Worm (Caenorhabditis elegans) whole organism, L4 larva: Measurements from ENCODE around the gene spp-5.

Experiments used
- D1046.2 ChIP-seq: fragments of 200-800 bp; sonication (Bioruptor generic); IDR thresholded peaks from 2 replicates; pipeline ENCODE4 v1.3.6; 2022; ENCODE audit warnings: missing genetic modification characterization, missing compliant biosample characterization
- F10B5.3 ChIP-seq: sonication (generic microtip); optimal IDR thresholded peaks from 2 replicates; lab custom pipeline; 2016; ENCODE audit warnings: mild to moderate bottlenecking, missing genetic modification characterization, missing compliant biosample characterization
- R02D3.7 ChIP-seq: fragments of 150-350 bp; sonication (generic microtip); optimal IDR thresholded peaks from 3 replicates; lab custom pipeline; 2014; ENCODE audit warnings: missing biosample characterization, missing genetic modification characterization
- T26A8.4 ChIP-seq: fragments of 200-800 bp; sonication (Bioruptor generic); IDR thresholded peaks from 2 replicates; pipeline ENCODE4 v1.3.6; 2022; ENCODE audit warnings: missing genetic modification characterization, missing compliant biosample characterization
- Y105C5A.15 ChIP-seq: fragments of 200-800 bp; sonication (Bioruptor generic); IDR thresholded peaks from 2 replicates; pipeline ENCODE4 v1.3.6; 2022; ENCODE audit warnings: missing genetic modification characterization, missing compliant biosample characterization
- Y5F2A.4 ChIP-seq: fragments of 200-800 bp; sonication (Bioruptor generic); optimal IDR thresholded peaks from 2 replicates; lab custom pipeline; 2018; ENCODE audit warnings: mild to moderate bottlenecking, missing genetic modification characterization, missing compliant biosample characterization
- ZK337.2 ChIP-seq: fragments of 200-800 bp; sonication (Bioruptor generic); IDR thresholded peaks from 2 replicates; pipeline ENCODE4 v1.3.6; 2022; ENCODE audit warnings: missing genetic modification reagents, missing genetic modification characterization, missing compliant biosample characterization
- ZK546.5 ChIP-seq, 2 experiments: sonication (generic microtip); optimal IDR thresholded peaks; 2 replicates each; lab custom pipeline; 2017; ENCODE audit warnings: missing biosample characterization in 2 of 2, missing genetic modification characterization in 2 of 2
- ceh-28 ChIP-seq: fragments of 150-350 bp; optimal IDR thresholded peaks from 2 replicates; lab custom pipeline; 2014; ENCODE audit warnings: missing biosample characterization, missing genetic modification reagents, missing genetic modification characterization
- ceh-32 ChIP-seq: sonication (generic microtip); optimal IDR thresholded peaks from 2 replicates; lab custom pipeline; 2016; ENCODE audit warnings: mild to moderate bottlenecking, missing genetic modification characterization, missing compliant biosample characterization; ENCODE audit not compliant: poor library complexity
- ceh-82 ChIP-seq: sonication (generic microtip); optimal IDR thresholded peaks from 2 replicates; lab custom pipeline; 2017; ENCODE audit warnings: missing biosample characterization, missing genetic modification characterization
- ces-1 ChIP-seq: fragments of 150-350 bp; sonication (generic microtip); optimal IDR thresholded peaks from 4 replicates; lab custom pipeline; 2014; ENCODE audit warnings: missing biosample characterization, missing genetic modification reagents, missing genetic modification characterization
- ctbp-1 ChIP-seq: fragments of 200-800 bp; sonication (Bioruptor generic); IDR thresholded peaks from 2 replicates; pipeline ENCODE4 v1.3.6; 2022; ENCODE audit warnings: missing genetic modification reagents, missing genetic modification characterization, missing compliant biosample characterization
- daf-12 ChIP-seq: fragments of 150-350 bp; optimal IDR thresholded peaks from 2 replicates; lab custom pipeline; 2014; ENCODE audit warnings: missing biosample characterization, missing genetic modification reagents, missing genetic modification characterization
- daf-16 ChIP-seq, 3 experiments: sonication (generic microtip); optimal IDR thresholded peaks; 2 replicates each; lab custom pipeline; 2016 to 2017; ENCODE audit warnings: missing genetic modification characterization in 3 of 3, missing genetic modification reagents in 3 of 3, mild to moderate bottlenecking in 2 of 3, missing compliant biosample characterization in 2 of 3, missing biosample characterization in 1 of 3, moderate library complexity in 1 of 3
- daf-8 ChIP-seq: fragments of 200-800 bp; sonication (Bioruptor generic); IDR thresholded peaks from 2 replicates; pipeline ENCODE4 v1.3.6; 2022; ENCODE audit warnings: missing genetic modification characterization, missing compliant biosample characterization
- dmd-6 ChIP-seq: fragments of 200-800 bp; sonication (Bioruptor generic); IDR thresholded peaks from 2 replicates; pipeline ENCODE4 v1.3.6; 2022; ENCODE audit warnings: missing genetic modification reagents, missing genetic modification characterization, missing compliant biosample characterization
- dmd-8 ChIP-seq: fragments of 200-800 bp; sonication (Bioruptor generic); IDR thresholded peaks from 2 replicates; pipeline ENCODE4 v1.3.6; 2022; ENCODE audit warnings: missing genetic modification characterization, missing compliant biosample characterization
- dve-1 ChIP-seq: sonication (generic microtip); optimal IDR thresholded peaks from 2 replicates; lab custom pipeline; 2017; ENCODE audit warnings: antibody characterized with exemption, mild to moderate bottlenecking, missing genetic modification characterization, missing compliant biosample characterization; ENCODE audit not compliant: insufficient read depth
- egl-27 ChIP-seq: sonication (generic microtip); optimal IDR thresholded peaks from 3 replicates; lab custom pipeline; 2017; ENCODE audit warnings: missing biosample characterization, missing genetic modification reagents, missing genetic modification characterization
- gei-8 ChIP-seq: fragments of 200-800 bp; sonication (Bioruptor generic); optimal IDR thresholded peaks from 2 replicates; lab custom pipeline; 2018; ENCODE audit warnings: mild to moderate bottlenecking, missing genetic modification characterization, missing compliant biosample characterization
- hif-1 ChIP-seq, 2 experiments: sonication (generic microtip); optimal IDR thresholded peaks; 2 replicates each; lab custom pipeline; 2016 to 2017; ENCODE audit warnings: missing compliant biosample characterization in 2 of 2, missing genetic modification characterization in 2 of 2, missing genetic modification reagents in 2 of 2, missing genotype in 2 of 2, mild to moderate bottlenecking in 1 of 2
- hlh-11 ChIP-seq: fragments of 200-800 bp; sonication (Bioruptor generic); optimal IDR thresholded peaks from 2 replicates; lab custom pipeline; 2018; ENCODE audit warnings: mild to moderate bottlenecking, missing genetic modification characterization, missing compliant biosample characterization
- hlh-30 ChIP-seq: sonication (generic microtip); optimal IDR thresholded peaks from 2 replicates; lab custom pipeline; 2017; ENCODE audit warnings: antibody characterized with exemption, mild to moderate bottlenecking, missing genetic modification characterization, missing compliant biosample characterization; ENCODE audit not compliant: insufficient read depth
- hmg-1.1 ChIP-seq: fragments of 200-800 bp; sonication (Bioruptor generic); IDR thresholded peaks from 2 replicates; pipeline ENCODE4 v1.3.6; 2022; ENCODE audit warnings: missing genetic modification reagents, missing genetic modification characterization, missing compliant biosample characterization
- lin-13 ChIP-seq: fragments of 150-350 bp; optimal IDR thresholded peaks from 2 replicates; lab custom pipeline; 2014; ENCODE audit warnings: missing biosample characterization, missing genetic modification reagents, missing genetic modification characterization
- lin-15B ChIP-seq: fragments of 150-350 bp; sonication (generic microtip); optimal IDR thresholded peaks from 3 replicates; lab custom pipeline; 2014; ENCODE audit warnings: missing biosample characterization, missing genetic modification characterization
- lsy-2 ChIP-seq, 2 experiments: fragments of 150-350 bp in 1 of 2; sonication (generic microtip) in 1 of 2; optimal IDR thresholded peaks; 2 replicates each; lab custom pipeline; 2014 to 2017; ENCODE audit warnings: missing biosample characterization in 2 of 2, missing genetic modification characterization in 2 of 2
- mdl-1 ChIP-seq, 2 experiments: fragments of 150-350 bp in 1 of 2; sonication (generic microtip) in 1 of 2; optimal IDR thresholded peaks; 2 replicates each; lab custom pipeline; 2014 to 2017; ENCODE audit warnings: missing biosample characterization in 2 of 2, missing genetic modification characterization in 2 of 2
- mdt-29 ChIP-seq: fragments of 200-800 bp; sonication (Bioruptor generic); IDR thresholded peaks from 2 replicates; pipeline ENCODE4 v1.3.6; 2022; ENCODE audit warnings: missing genetic modification reagents, missing genetic modification characterization, missing compliant biosample characterization
- mep-1 ChIP-seq: fragments of 150-350 bp; sonication (generic microtip); optimal IDR thresholded peaks from 3 replicates; lab custom pipeline; 2014; ENCODE audit warnings: missing biosample characterization, missing genetic modification characterization
- mxl-3 ChIP-seq: fragments of 200-800 bp; sonication (Bioruptor generic); optimal IDR thresholded peaks from 2 replicates; lab custom pipeline; 2018; ENCODE audit warnings: mild to moderate bottlenecking, missing genetic modification characterization, missing compliant biosample characterization
- nhr-11 ChIP-seq: fragments of 150-350 bp; optimal IDR thresholded peaks from 2 replicates; lab custom pipeline; 2014; ENCODE audit warnings: missing biosample characterization, missing genetic modification characterization
- nhr-237 ChIP-seq: sonication (generic microtip); optimal IDR thresholded peaks from 2 replicates; lab custom pipeline; 2017; ENCODE audit warnings: missing biosample characterization, missing genetic modification characterization
- nhr-25 ChIP-seq: sonication (generic microtip); optimal IDR thresholded peaks from 2 replicates; lab custom pipeline; 2017; ENCODE audit warnings: missing genetic modification characterization, mild to moderate bottlenecking, missing compliant biosample characterization, antibody characterized with exemption, moderate library complexity, borderline replicate concordance; ENCODE audit not compliant: insufficient read depth
- nhr-28 ChIP-seq: fragments of 150-350 bp; optimal IDR thresholded peaks from 2 replicates; lab custom pipeline; 2014; ENCODE audit warnings: missing biosample characterization, missing genetic modification characterization
- nhr-41 ChIP-seq: fragments of 200-800 bp; sonication (Bioruptor generic); IDR thresholded peaks from 2 replicates; pipeline ENCODE4 v1.3.6; 2022; ENCODE audit warnings: missing genetic modification reagents, missing genetic modification characterization, missing compliant biosample characterization
- nhr-48 ChIP-seq: sonication (generic microtip); optimal IDR thresholded peaks from 2 replicates; lab custom pipeline; 2016; ENCODE audit warnings: mild to moderate bottlenecking, missing genetic modification characterization, missing compliant biosample characterization
- pha-4 ChIP-seq, 2 experiments: fragments of 150-350 bp in 1 of 2; fragments of 200-800 bp in 1 of 2; sonication (Bioruptor generic) in 1 of 2; IDR thresholded peaks in 1 of 2; optimal IDR thresholded peaks in 1 of 2; 2 replicates each; pipeline versions ENCODE4 v1.3.6 to Lab custom; 2014 to 2022; ENCODE audit warnings: missing genetic modification characterization in 2 of 2, missing genetic modification reagents in 2 of 2, missing biosample characterization in 1 of 2, missing compliant biosample characterization in 1 of 2
- php-3 ChIP-seq: fragments of 200-800 bp; sonication (Bioruptor generic); IDR thresholded peaks from 2 replicates; pipeline ENCODE4 v1.3.6; 2022; ENCODE audit warnings: missing genetic modification reagents, missing genetic modification characterization, missing compliant biosample characterization
- pqm-1 ChIP-seq: sonication (generic microtip); optimal IDR thresholded peaks from 2 replicates; lab custom pipeline; 2017; ENCODE audit warnings: missing biosample characterization, missing genetic modification characterization
- saeg-2 ChIP-seq: fragments of 200-800 bp; sonication (Bioruptor generic); IDR thresholded peaks from 2 replicates; pipeline ENCODE4 v1.3.6; 2022; ENCODE audit warnings: missing genetic modification reagents, missing genetic modification characterization, missing compliant biosample characterization
- snpc-1.2 ChIP-seq: fragments of 200-800 bp; sonication (Bioruptor generic); IDR thresholded peaks from 2 replicates; pipeline ENCODE4 v1.3.6; 2022; ENCODE audit warnings: missing genetic modification reagents, missing genetic modification characterization, missing compliant biosample characterization
- tag-97 ChIP-seq: fragments of 200-800 bp; sonication (Bioruptor generic); IDR thresholded peaks from 2 replicates; pipeline ENCODE4 v1.3.6; 2022; ENCODE audit warnings: missing genetic modification characterization, missing compliant biosample characterization
- tra-1 ChIP-seq: fragments of 200-800 bp; sonication (Bioruptor generic); IDR thresholded peaks from 2 replicates; pipeline ENCODE4 v1.3.6; 2022; ENCODE audit warnings: missing genetic modification reagents, missing genetic modification characterization, missing compliant biosample characterization
- unc-130 ChIP-seq: sonication (generic microtip); optimal IDR thresholded peaks from 2 replicates; lab custom pipeline; 2016; ENCODE audit warnings: missing genetic modification reagents, missing genetic modification characterization, missing compliant biosample characterization
- zag-1 ChIP-seq: fragments of 150-350 bp; optimal IDR thresholded peaks from 2 replicates; lab custom pipeline; 2014; ENCODE audit warnings: missing biosample characterization, missing genetic modification characterization
- zip-2 ChIP-seq: fragments of 150-350 bp; optimal IDR thresholded peaks from 2 replicates; lab custom pipeline; 2014; ENCODE audit warnings: missing biosample characterization, missing genetic modification characterization
- ztf-7 ChIP-seq: fragments of 150-350 bp; optimal IDR thresholded peaks from 2 replicates; lab custom pipeline; 2014; ENCODE audit warnings: missing biosample characterization, missing genetic modification characterization

The spp-5 gene

DNA sequence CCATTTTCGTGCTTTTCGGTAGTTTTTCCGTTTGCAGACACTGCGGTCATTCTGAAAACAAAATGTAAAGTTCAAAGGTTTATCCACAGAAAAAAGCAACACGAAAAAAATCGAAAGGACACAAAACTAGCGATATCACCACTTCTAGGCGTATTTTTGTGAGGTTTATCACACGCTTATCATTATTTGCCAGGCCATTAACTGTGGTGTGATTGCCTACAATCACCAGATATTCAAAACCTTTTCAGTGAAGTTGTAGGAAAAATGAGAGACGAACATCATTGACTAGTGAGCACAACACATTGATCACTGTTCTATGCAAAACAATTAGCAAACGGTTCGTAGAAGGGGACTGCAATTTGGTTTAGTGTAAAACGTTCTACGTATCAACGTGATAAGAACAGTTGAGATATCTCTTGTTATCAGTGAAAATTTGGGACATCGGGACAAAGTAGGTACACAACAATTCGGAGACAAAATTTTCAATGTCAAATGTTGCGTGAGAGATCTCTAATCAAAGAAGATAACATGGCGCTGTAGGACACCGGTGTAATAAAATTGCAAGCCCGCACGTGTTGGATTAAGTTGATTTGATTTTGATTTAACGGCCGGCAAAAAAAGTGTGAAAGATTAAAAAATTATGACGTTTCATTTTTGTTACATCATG is 14.5 kb downstream of the spp-5 start, which contains the start of gene sur-5 (continued):
- no peak for TF ChIP-seq ces-1
- TF ChIP-seq egl-27 (tag; lab: Kevin White, UChicago), result no peak
- no peak for TF ChIP-seq ZK337.2 (GFP tag; lab: Robert Waterston, UW)
- TF ChIP-seq Y105C5A.15, result no peak
- TF ChIP-seq gei-8 (GFP tag; lab: Kevin White, UChicago), result no peak
- no peak for TF ChIP-seq hmg-1.1 (GFP tag; lab: Robert Waterston, UW)
- no peak for TF ChIP-seq ceh-28 (tag; lab: Kevin White, UChicago)
- no peak for TF ChIP-seq hif-1 (tag; optimal IDR thresholded peaks at IDR 0.05; lab: Kevin White, UChicago)
- TF ChIP-seq ceh-32 (tag; lab: Kevin White, UChicago), result no peak
- no peak for TF ChIP-seq nhr-237 (tag; lab: Kevin White, UChicago)
- TF ChIP-seq Y5F2A.4 (GFP tag; lab: Kevin White, UChicago), result no peak
- TF ChIP-seq lin-13 (GFP tag; lab: Kevin White, UChicago), result no peak
- TF ChIP-seq nhr-11 (tag; lab: Kevin White, UChicago), result no peak
- no peak for TF ChIP-seq saeg-2 (GFP tag; lab: Robert Waterston, UW)
- TF ChIP-seq ctbp-1 (GFP tag; lab: Robert Waterston, UW), result no peak
- TF ChIP-seq R02D3.7 (tag; lab: Kevin White, UChicago), result no peak
- peak; percentile 47 for TF ChIP-seq nhr-28 (tag; lab: Kevin White, UChicago)
- no peak for TF ChIP-seq daf-8 (GFP tag; lab: Robert Waterston, UW)
- TF ChIP-seq hlh-30 (tag; lab: Kevin White, UChicago), result peak; percentile 54
- no peak for TF ChIP-seq lin-15B (tag; lab: Kevin White, UChicago)
- TF ChIP-seq T26A8.4 (GFP tag; lab: Robert Waterston, UW), result no peak
- TF ChIP-seq mdt-29 (GFP tag; lab: Robert Waterston, UW), result 0 out of 2 replicates have a peak, but pooled peaks have one; percentile 23
- peak; percentile 61 for TF ChIP-seq dmd-6 (GFP tag; lab: Robert Waterston, UW)
- peak; percentile 84 for TF ChIP-seq nhr-48 (tag; lab: Kevin White, UChicago)
- no peak for TF ChIP-seq ceh-82 (tag; lab: Kevin White, UChicago)
- TF ChIP-seq ZK546.5 (tag; optimal IDR thresholded peaks at IDR 0.05; lab: Kevin White, UChicago), result no peak
- peak in 1 of 2 experiments; percentile 59 for TF ChIP-seq mdl-1 (tag; optimal IDR thresholded peaks at IDR 0.05; lab: Kevin White, UChicago)
- no peak for TF ChIP-seq zag-1 (tag; lab: Kevin White, UChicago)
- TF ChIP-seq mep-1 (tag; lab: Kevin White, UChicago), result peak; percentile 30
- TF ChIP-seq daf-12 (tag; lab: Kevin White, UChicago), result no peak
- no peak for TF ChIP-seq lsy-2 (tag; optimal IDR thresholded peaks at IDR 0.05; lab: Kevin White, UChicago)
- TF ChIP-seq zip-2, result no peak
- peak; percentile 81 for TF ChIP-seq pqm-1 (tag; lab: Kevin White, UChicago)
- TF ChIP-seq hlh-11 (tag; lab: Kevin White, UChicago), result peak; percentile 81
- TF ChIP-seq mxl-3 (GFP tag; lab: Kevin White, UChicago), result peak; percentile 62
- TF ChIP-seq snpc-1.2 (GFP tag; lab: Robert Waterston, UW), result no peak
- TF ChIP-seq ztf-7 (tag; lab: Kevin White, UChicago), result no peak
- TF ChIP-seq nhr-41, result no peak
- no peak for TF ChIP-seq D1046.2 (GFP tag; lab: Robert Waterston, UW)
- TF ChIP-seq daf-16 (GFP tag; optimal IDR thresholded peaks at IDR 0.05; lab: Kevin White, UChicago), result no peak
- TF ChIP-seq daf-16 (tag; optimal IDR thresholded peaks at IDR 0.05; lab: Kevin White, UChicago), result peak; percentile 86
- no peak for TF ChIP-seq tag-97
- no peak for TF ChIP-seq F10B5.3
- TF ChIP-seq pha-4 (GFP tag; IDR thresholded peaks at IDR 0.05; lab: Robert Waterston, UW), result no peak
- no peak for TF ChIP-seq pha-4 (tag; optimal IDR thresholded peaks at IDR 0.05; lab: Kevin White, UChicago)
- peak; percentile 74 for TF ChIP-seq dve-1
- 0 out of 2 replicates have a peak, but pooled peaks have one; percentile 22 for TF ChIP-seq php-3 (GFP tag; lab: Robert Waterston, UW)
- TF ChIP-seq dmd-8, result no peak
- no peak for TF ChIP-seq tra-1
- TF ChIP-seq unc-130 (GFP tag; lab: Kevin White, UChicago), result no peak
- TF ChIP-seq nhr-25 (tag; lab: Kevin White, UChicago), result no peak
